Worm (Caenorhabditis elegans): Measurements from ENCODE around the gene F14H12.8.

DNA sequence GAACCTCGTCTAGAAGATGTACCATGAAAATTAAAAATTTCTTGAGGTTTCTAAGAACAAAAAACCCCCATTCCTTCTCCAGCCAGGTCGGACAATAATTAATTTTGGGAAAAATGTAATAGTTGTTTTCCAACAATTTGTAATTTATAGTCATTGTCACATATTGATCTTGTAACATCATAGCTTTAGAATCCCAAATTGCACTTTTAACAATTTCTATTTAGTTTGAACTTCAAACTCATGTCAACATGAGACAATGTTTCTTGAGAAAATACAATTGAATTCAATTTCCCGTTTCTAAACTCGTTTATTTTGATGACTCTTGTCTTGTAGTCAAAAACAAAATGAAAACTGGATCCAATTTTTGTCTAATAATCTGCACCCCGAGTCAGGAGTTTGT is 35.5 kb upstream of the F14H12.8 start:
- TF ChIP-seq hlh-30 (tag; optimal IDR thresholded peaks at IDR 0.05; ENCODE audit: insufficient read depth) = no peak
- TF ChIP-seq Y22D7AL.16 (tag; optimal IDR thresholded peaks at IDR 0.05) = no peak
- no peak for TF ChIP-seq lin-11 (tag; optimal IDR thresholded peaks at IDR 0.05)
- no peak for TF ChIP-seq unc-86 (tag; optimal IDR thresholded peaks at IDR 0.05)
- TF ChIP-seq nhr-11 (tag; optimal IDR thresholded peaks at IDR 0.05) = no peak
- TF ChIP-seq dmd-4 (tag; optimal IDR thresholded peaks at IDR 0.05; ENCODE audit: borderline replicate concordance) = no peak
- no peak for TF ChIP-seq rnt-1 (tag; optimal IDR thresholded peaks at IDR 0.05)
- TF ChIP-seq che-1 (tag; optimal IDR thresholded peaks at IDR 0.05) = no peak
- TF ChIP-seq elt-2 (tag; optimal IDR thresholded peaks at IDR 0.05) = no peak
